Fruit fly (Drosophila melanogaster): ENCODE results near the gene ATPsyndelta.

ATPsyndelta gene

DNA sequence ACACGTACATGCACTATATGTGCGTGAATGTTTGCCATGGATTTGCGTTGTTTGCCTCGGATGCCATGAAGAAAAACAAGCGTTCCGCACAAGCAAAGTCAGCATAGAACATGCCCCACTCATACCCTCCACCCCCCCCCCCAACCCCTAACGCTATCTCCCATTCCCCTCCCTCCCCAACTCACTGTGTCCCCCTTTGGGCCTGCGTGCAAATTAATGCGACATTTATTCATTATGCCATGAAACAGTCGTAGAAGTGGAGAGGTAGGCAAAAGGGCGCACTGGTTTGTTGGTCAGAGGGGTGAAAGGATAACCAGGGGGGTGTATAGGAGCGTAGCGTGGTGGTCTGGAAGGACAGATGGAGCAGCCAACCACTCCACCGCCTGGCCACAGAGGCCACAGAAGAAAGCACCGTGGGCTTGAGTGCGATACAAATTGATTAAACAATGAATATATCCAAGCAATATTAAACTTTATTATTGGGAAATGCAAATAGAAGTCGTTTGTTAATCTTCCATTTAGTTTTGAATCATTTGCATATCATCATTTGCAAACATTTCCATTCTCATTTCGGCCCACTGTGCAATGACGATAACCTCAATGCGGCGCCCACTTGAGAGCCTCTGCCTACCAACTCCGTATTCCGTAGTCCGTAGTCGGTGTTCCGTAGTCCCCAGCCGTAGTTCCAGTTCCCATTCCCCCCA is 28.3 kb upstream of the ATPsyndelta start (continued):
- TF ChIP-seq CG10209 (GFP tag; optimal IDR thresholded peaks at IDR 0.05) (peak; percentile 13), D (optimal IDR thresholded peaks at IDR 0.05) (no peak), D (GFP tag; optimal IDR thresholded peaks at IDR 0.05) (peak; percentile 0), CG5180 (GFP tag; optimal IDR thresholded peaks at IDR 0.05) (no peak), CG15479 (GFP tag; optimal IDR thresholded peaks at IDR 0.05) (no peak), CG14710 (tag; optimal IDR thresholded peaks at IDR 0.05) (no peak), CG10274 (GFP tag; optimal IDR thresholded peaks at IDR 0.05) (no peak), CG10654 (GFP tag; optimal IDR thresholded peaks at IDR 0.05) (no peak), Nf-YB (GFP tag; optimal IDR thresholded peaks at IDR 0.05) (no peak), CG32767 (GFP tag; IDR thresholded peaks at IDR 0.05) (0 out of 2 replicates have a peak, but pooled peaks have one; percentile 24), HLHmδ (GFP tag; optimal IDR thresholded peaks at IDR 0.05) (no peak), CG1647 (GFP tag; optimal IDR thresholded peaks at IDR 0.05) (no peak), CG4328 (GFP tag; optimal IDR thresholded peaks at IDR 0.05) (no peak), Usf (GFP tag; optimal IDR thresholded peaks at IDR 0.05) (no peak), Ada2b (GFP tag; IDR thresholded peaks at IDR 0.05) (peak; percentile 64), CG1792 (GFP tag; optimal IDR thresholded peaks at IDR 0.05) (no peak), chm (GFP tag; IDR thresholded peaks at IDR 0.05) (no peak), jigr1 (GFP tag; IDR thresholded peaks at IDR 0.05) (peak; percentile 42; the same call in 1 of the 3 replicates), CG1024 (GFP tag; IDR thresholded peaks at IDR 0.05) (no peak), dan (GFP tag; IDR thresholded peaks at IDR 0.05) (no peak), sima (GFP tag; optimal IDR thresholded peaks at IDR 0.05) (no peak), peb (GFP tag; IDR thresholded peaks at IDR 0.05) (no peak), Sin3A (optimal IDR thresholded peaks at IDR 0.05) (no peak), Blimp-1 (GFP tag; optimal IDR thresholded peaks at IDR 0.05) (no peak), Ets65A (GFP tag) (peak; percentile 27), fd102C (GFP tag; optimal IDR thresholded peaks at IDR 0.05) (no peak), Oaz (GFP tag; IDR thresholded peaks at IDR 0.05) (peak; percentile 52; the same call in 1 of the 2 replicates), en (GFP tag; optimal IDR thresholded peaks at IDR 0.05) (no peak), CG31224 (GFP tag; IDR thresholded peaks at IDR 0.05) (peak; percentile 49; the same call in 1 of the 2 replicates), Xrp1 (GFP tag; IDR thresholded peaks at IDR 0.05) (peak; percentile 59), salm (tag; optimal IDR thresholded peaks at IDR 0.05) (no peak), CG6813 (GFP tag; optimal IDR thresholded peaks at IDR 0.05) (peak; percentile 17), sens-2 (GFP tag; IDR thresholded peaks at IDR 0.05) (no peak), CG9797 (GFP tag; optimal IDR thresholded peaks at IDR 0.05) (no peak), crol (GFP tag; IDR thresholded peaks at IDR 0.05) (peak; percentile 68), tio (GFP tag; optimal IDR thresholded peaks at IDR 0.05) (no peak), CG3065 (GFP tag; optimal IDR thresholded peaks at IDR 0.05) (no peak), CG34224 (GFP tag; IDR thresholded peaks at IDR 0.05; ENCODE audit: partially characterized antibody) (no peak), CG42726 (GFP tag; IDR thresholded peaks at IDR 0.05; ENCODE audit: partially characterized antibody) (no peak), ttk (GFP tag; IDR thresholded peaks at IDR 0.05) (peak; percentile 43; the same call in 1 of the 2 replicates), CG14050 (GFP tag; IDR thresholded peaks at IDR 0.05) (no peak), kah (GFP tag; optimal IDR thresholded peaks at IDR 0.05) (no peak), Kr (GFP tag; optimal IDR thresholded peaks at IDR 0.05) (no peak), exex (tag; optimal IDR thresholded peaks at IDR 0.05) (no peak), CG8924 (tag; optimal IDR thresholded peaks at IDR 0.05) (peak; percentile 20), dpn (GFP tag; optimal IDR thresholded peaks at IDR 0.05) (peak; percentile 13 to 31), CG11398 (GFP tag; optimal IDR thresholded peaks at IDR 0.05) (no peak), prd (optimal IDR thresholded peaks at IDR 0.05) (no peak), prd (GFP tag; IDR thresholded peaks at IDR 0.05) (peak; percentile 67), CG8089 (GFP tag; optimal IDR thresholded peaks at IDR 0.05) (no peak), CG17385 (GFP tag; optimal IDR thresholded peaks at IDR 0.05) (peak; percentile 29)

All from whole organism, embryonic.